Fruit fly (Drosophila melanogaster): ENCODE data around the gene Eip74EF.

- no peak for TF ChIP-seq Eip75B (GFP tag; optimal IDR thresholded peaks at IDR 0.05)
- TF ChIP-seq fd59A (GFP tag; optimal IDR thresholded peaks at IDR 0.05), result no peak
These were observed 85.4 kb downstream of the Eip74EF start for dm6 chr3L:17533745-17534144.

Data from whole organism, prepupa.